Fruit fly (Drosophila melanogaster): Measurements from ENCODE around the gene p.

dm6 chr3R:8712722-8713131 is 42.2 kb upstream of the p start, which contains the start of gene CG8112:
- no peak for TF ChIP-seq psq (optimal IDR thresholded peaks at IDR 0.05)
- TF ChIP-seq usp (GFP tag; optimal IDR thresholded peaks at IDR 0.05) = no peak
- no peak for TF ChIP-seq EcR (GFP tag; optimal IDR thresholded peaks at IDR 0.05)
- no peak for TF ChIP-seq Dll (optimal IDR thresholded peaks at IDR 0.05)
